Worm (Caenorhabditis elegans) whole organism, early embryonic: ENCODE measurements around the gene C04G6.13.

Experiments
- ama-1 ChIP-seq: fragments of 150-350 bp; optimal IDR thresholded peaks from 2 replicates; lab custom pipeline; 2014
- flt-1 ChIP-seq: fragments of 200-800 bp; sonication (Bioruptor generic); IDR thresholded peaks from 2 replicates; pipeline ENCODE4 v1.3.6; 2022; ENCODE audit warnings: missing genetic modification characterization, missing compliant biosample characterization
- hmbx-1 ChIP-seq: sonication (generic microtip); optimal IDR thresholded peaks from 2 replicates; lab custom pipeline; 2016; ENCODE audit warnings: mild to moderate bottlenecking, missing genetic modification characterization, missing compliant biosample characterization
- hnd-1 ChIP-seq: sonication (generic microtip); optimal IDR thresholded peaks from 2 replicates; lab custom pipeline; 2016; ENCODE audit warnings: missing genetic modification characterization, missing compliant biosample characterization
- scrt-1 ChIP-seq: fragments of 200-800 bp; sonication (Bioruptor generic); IDR thresholded peaks from 2 replicates; pipeline ENCODE4 v1.3.6; 2022; ENCODE audit warnings: missing genetic modification characterization, missing compliant biosample characterization

DNA sequence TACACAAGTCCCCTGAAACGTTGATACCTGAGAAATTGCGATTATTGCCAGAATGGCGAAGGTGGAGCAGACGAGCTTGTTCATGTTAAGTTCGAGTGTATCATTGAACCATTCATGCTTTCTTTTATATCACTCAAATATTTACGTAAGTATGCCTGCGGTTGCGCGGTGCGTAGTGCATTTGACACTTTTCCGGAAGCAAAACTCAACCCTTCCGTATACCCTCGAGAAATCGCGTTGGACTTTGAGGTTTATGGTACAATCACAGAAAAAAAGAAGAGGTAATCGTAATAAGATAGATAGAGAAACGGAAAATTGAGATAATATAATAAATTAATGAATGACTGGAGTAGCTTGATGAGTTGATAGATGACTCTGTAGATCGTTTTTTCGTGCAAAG lies 24.5 kb upstream of the C04G6.13 start, which contains the start of gene idpb-2:
- TF ChIP-seq flt-1 (GFP tag; lab: Robert Waterston, UW): no peak
- TF ChIP-seq ama-1 (lab: Kevin White, UChicago): no peak
- TF ChIP-seq hmbx-1 (tag; lab: Kevin White, UChicago): no peak
- no peak for TF ChIP-seq hnd-1 (tag; lab: Kevin White, UChicago)
- TF ChIP-seq scrt-1 (GFP tag; lab: Robert Waterston, UW): no peak
